Fruit fly (Drosophila melanogaster) whole organism, embryonic: ENCODE results near the gene CG14881.

Source experiments
- Bdp1 ChIP-seq: fragments of 200-800 bp; sonication (Bioruptor generic); optimal IDR thresholded peaks from 3 replicates; lab custom pipeline; 2016; ENCODE audit warnings: missing biosample characterization, missing genetic modification characterization
- CG10209 ChIP-seq: fragments of 200-800 bp; sonication (Bioruptor generic); optimal IDR thresholded peaks from 3 replicates; lab custom pipeline; 2017; ENCODE audit warnings: missing biosample characterization, mild to moderate bottlenecking, missing genetic modification characterization, missing genetic modification reagents
- CG10979 ChIP-seq: fragments of 200-800 bp; sonication (Bioruptor generic); optimal IDR thresholded peaks from 2 replicates; lab custom pipeline; 2018; ENCODE audit warnings: missing biosample characterization, mild to moderate bottlenecking, missing genetic modification characterization, moderate library complexity
- CG11456 ChIP-seq: fragments of 200-800 bp; sonication (Bioruptor generic); IDR thresholded peaks from 3 replicates; pipeline ENCODE4 v1.3.6; 2022; ENCODE audit warnings: missing biosample characterization, missing genetic modification characterization
- CG11504 ChIP-seq: fragments of 200-800 bp; sonication (Bioruptor generic); optimal IDR thresholded peaks from 3 replicates; lab custom pipeline; 2019; ENCODE audit warnings: missing biosample characterization, mild to moderate bottlenecking, missing genetic modification characterization, moderate library complexity
- CG12104 ChIP-seq: fragments of 200-800 bp; sonication (Bioruptor generic); optimal IDR thresholded peaks from 3 replicates; lab custom pipeline; 2016; ENCODE audit warnings: missing biosample characterization, missing genetic modification characterization
- CG12769 ChIP-seq: fragments of 200-800 bp; sonication (Bioruptor generic); optimal IDR thresholded peaks from 2 replicates; lab custom pipeline; 2019; ENCODE audit warnings: missing biosample characterization, mild to moderate bottlenecking, missing genetic modification characterization, moderate library complexity
- CG12942 ChIP-seq: fragments of 200-800 bp; sonication (Bioruptor generic); optimal IDR thresholded peaks from 3 replicates; lab custom pipeline; 2016; ENCODE audit warnings: missing biosample characterization, missing genetic modification characterization
- CG17385 ChIP-seq: fragments of 200-800 bp; sonication (Bioruptor generic); optimal IDR thresholded peaks from 3 replicates; lab custom pipeline; 2018; ENCODE audit warnings: missing biosample characterization, mild to moderate bottlenecking, missing genetic modification characterization
- CG17612 ChIP-seq: fragments of 200-800 bp; sonication (Bioruptor generic); IDR thresholded peaks from 2 replicates; pipeline ENCODE4 v1.3.6; 2022; ENCODE audit warnings: missing biosample characterization, missing genetic modification characterization
- CG2678 ChIP-seq: fragments of 200-800 bp; sonication (Bioruptor generic); optimal IDR thresholded peaks from 3 replicates; lab custom pipeline; 2019; ENCODE audit warnings: missing biosample characterization, mild to moderate bottlenecking, missing genetic modification characterization, moderate library complexity
- CG30020 ChIP-seq: fragments of 200-800 bp; optimal IDR thresholded peaks from 2 replicates; lab custom pipeline; 2019; ENCODE audit warnings: missing biosample characterization, mild to moderate bottlenecking, missing genetic modification characterization, moderate library complexity
- CG30403 ChIP-seq: fragments of 200-800 bp; sonication (Bioruptor generic); optimal IDR thresholded peaks from 3 replicates; lab custom pipeline; 2016; ENCODE audit warnings: missing biosample characterization, missing genetic modification characterization
- CG32767 ChIP-seq: fragments of 200-800 bp; sonication (Bioruptor generic); IDR thresholded peaks from 2 replicates; pipeline ENCODE4 v1.3.6; 2022; ENCODE audit warnings: missing biosample characterization, missing genetic modification characterization
- CG3407 ChIP-seq: fragments of 200-800 bp; sonication (Bioruptor generic); optimal IDR thresholded peaks from 2 replicates; lab custom pipeline; 2018; ENCODE audit warnings: missing biosample characterization, mild to moderate bottlenecking, missing genetic modification characterization
- CG43689 ChIP-seq: fragments of 200-800 bp; sonication (Bioruptor generic); IDR thresholded peaks from 2 replicates; pipeline ENCODE4 v1.3.6; 2022; ENCODE audit warnings: missing biosample characterization, missing genetic modification characterization
- CG5245 ChIP-seq: fragments of 200-800 bp; sonication (Bioruptor generic); optimal IDR thresholded peaks from 3 replicates; lab custom pipeline; 2016; ENCODE audit warnings: missing biosample characterization, missing genetic modification characterization
- CG6683 ChIP-seq: fragments of 200-800 bp; sonication (Bioruptor generic); optimal IDR thresholded peaks from 2 replicates; lab custom pipeline; 2017; ENCODE audit warnings: missing biosample characterization, mild to moderate bottlenecking, missing genetic modification characterization, missing genetic modification reagents
- CG7745 ChIP-seq: fragments of 200-800 bp; sonication (Bioruptor generic); optimal IDR thresholded peaks from 2 replicates; lab custom pipeline; 2018; ENCODE audit warnings: missing biosample characterization, mild to moderate bottlenecking, missing genetic modification characterization, moderate library complexity
- CG8388 ChIP-seq: fragments of 200-800 bp; sonication (Bioruptor generic); optimal IDR thresholded peaks from 2 replicates; lab custom pipeline; 2019; ENCODE audit warnings: missing biosample characterization, mild to moderate bottlenecking, missing genetic modification characterization, moderate library complexity
- CG9727 ChIP-seq: fragments of 200-800 bp; sonication (Bioruptor generic); optimal IDR thresholded peaks from 3 replicates; lab custom pipeline; 2017; ENCODE audit warnings: missing biosample characterization, mild to moderate bottlenecking, missing genetic modification characterization
- Dip3 ChIP-seq: fragments of 200-800 bp; sonication (Bioruptor generic); optimal IDR thresholded peaks from 3 replicates; lab custom pipeline; 2016; ENCODE audit warnings: missing biosample characterization, missing genetic modification characterization
- Drgx ChIP-seq: fragments of 200-800 bp; sonication (Bioruptor generic); IDR thresholded peaks from 2 replicates; pipeline ENCODE4 v1.3.6; 2022; ENCODE audit warnings: missing biosample characterization, missing genetic modification characterization
- Elba2 ChIP-seq: fragments of 200-800 bp; sonication (Bioruptor generic); optimal IDR thresholded peaks from 3 replicates; lab custom pipeline; 2016; ENCODE audit warnings: missing biosample characterization, missing genetic modification characterization
- H15 ChIP-seq: fragments of 200-800 bp; sonication (Bioruptor generic); IDR thresholded peaks from 3 replicates; pipeline ENCODE4 v1.3.6; 2022; ENCODE audit warnings: missing biosample characterization, missing genetic modification characterization
- Lhr ChIP-seq: fragments of 200-800 bp; sonication (Bioruptor generic); optimal IDR thresholded peaks from 3 replicates; lab custom pipeline; 2017; ENCODE audit warnings: mild to moderate bottlenecking, missing biosample characterization, missing genetic modification reagents, missing genetic modification characterization
- Oaz ChIP-seq: fragments of 200-800 bp; sonication (Bioruptor generic); IDR thresholded peaks from 2 replicates; pipeline ENCODE4 v1.3.6; 2022; ENCODE audit warnings: missing biosample characterization, missing genetic modification characterization
- Side ChIP-seq: fragments of 200-800 bp; sonication (Bioruptor generic); optimal IDR thresholded peaks from 2 replicates; lab custom pipeline; 2016; ENCODE audit warnings: missing biosample characterization, missing genetic modification characterization
- Spps ChIP-seq: fragments of 200-800 bp; sonication (Bioruptor generic); optimal IDR thresholded peaks from 2 replicates; lab custom pipeline; 2018; ENCODE audit warnings: missing biosample characterization, mild to moderate bottlenecking, missing genetic modification characterization
- Xbp1 ChIP-seq: fragments of 200-800 bp; sonication (Bioruptor generic); optimal IDR thresholded peaks from 3 replicates; lab custom pipeline; 2016; ENCODE audit warnings: missing biosample characterization, mild to moderate bottlenecking, missing genetic modification characterization
- abd-A ChIP-seq: fragments of 200-800 bp; sonication (Bioruptor generic); optimal IDR thresholded peaks from 3 replicates; lab custom pipeline; 2019; ENCODE audit warnings: missing biosample characterization, mild to moderate bottlenecking, missing genetic modification characterization, moderate library complexity
- ac ChIP-seq: fragments of 200-800 bp; sonication (Bioruptor generic); optimal IDR thresholded peaks from 3 replicates; lab custom pipeline; 2017; ENCODE audit warnings: missing biosample characterization, mild to moderate bottlenecking, missing genetic modification characterization
- ash1 ChIP-seq: fragments of 200-800 bp; sonication (Bioruptor generic); optimal IDR thresholded peaks from 2 replicates; lab custom pipeline; 2018; ENCODE audit warnings: missing biosample characterization, mild to moderate bottlenecking, missing genetic modification characterization
- cad ChIP-seq: fragments of >200 bp; optimal IDR thresholded peaks from 2 replicates; lab custom pipeline; 2017; ENCODE audit warnings: missing biosample characterization, missing genetic modification characterization
- corto ChIP-seq: fragments of 200-800 bp; sonication (Bioruptor generic); optimal IDR thresholded peaks from 2 replicates; lab custom pipeline; 2016; ENCODE audit warnings: missing biosample characterization, mild to moderate bottlenecking, missing genetic modification characterization, moderate library complexity
- fd96Cb ChIP-seq: fragments of 200-800 bp; sonication (Bioruptor generic); optimal IDR thresholded peaks from 2 replicates; lab custom pipeline; 2018; ENCODE audit warnings: missing biosample characterization, mild to moderate bottlenecking, missing genetic modification characterization, moderate library complexity
- fu2 ChIP-seq: fragments of 200-800 bp; sonication (Bioruptor generic); optimal IDR thresholded peaks from 2 replicates; lab custom pipeline; 2016; ENCODE audit warnings: missing biosample characterization, missing genetic modification characterization
- gem ChIP-seq: fragments of 200-800 bp; sonication (Bioruptor generic); optimal IDR thresholded peaks from 2 replicates; lab custom pipeline; 2019; ENCODE audit warnings: missing biosample characterization, mild to moderate bottlenecking, missing genetic modification characterization, moderate library complexity
- lab ChIP-seq: fragments of 200-800 bp; sonication (Bioruptor generic); optimal IDR thresholded peaks from 3 replicates; lab custom pipeline; 2017; ENCODE audit warnings: missing biosample characterization, missing genetic modification characterization, mild to moderate bottlenecking, moderate library complexity, missing genetic modification reagents
- nau ChIP-seq: fragments of 200-800 bp; sonication (Bioruptor generic); optimal IDR thresholded peaks from 3 replicates; lab custom pipeline; 2017; ENCODE audit warnings: missing biosample characterization, mild to moderate bottlenecking, missing genetic modification characterization, missing genetic modification reagents
- nerfin-1 ChIP-seq: fragments of 200-800 bp; sonication (Bioruptor generic); optimal IDR thresholded peaks from 3 replicates; lab custom pipeline; 2019; ENCODE audit warnings: missing biosample characterization, mild to moderate bottlenecking, missing genetic modification characterization, moderate library complexity
- phol ChIP-seq: fragments of 200-800 bp; sonication (Bioruptor generic); optimal IDR thresholded peaks from 3 replicates; lab custom pipeline; 2018; ENCODE audit warnings: missing biosample characterization, mild to moderate bottlenecking, missing genetic modification characterization, moderate library complexity
- prd ChIP-seq, 3 experiments: fragments of >200 bp in 2 of 3; fragments of 200-800 bp in 1 of 3; sonication (Bioruptor generic) in 1 of 3; optimal IDR thresholded peaks in 2 of 3; IDR thresholded peaks in 1 of 3; 2 replicates in 2 of 3; 3 replicates in 1 of 3; pipeline versions ENCODE4 v1.3.6 to Lab custom; 2017 to 2022; ENCODE audit warnings: missing biosample characterization in 1 of 3, missing genetic modification characterization in 1 of 3
- psq ChIP-seq: fragments of 200-800 bp; sonication (Bioruptor generic); optimal IDR thresholded peaks from 2 replicates; lab custom pipeline; 2017; ENCODE audit warnings: missing biosample characterization, missing genetic modification characterization
- ro ChIP-seq: fragments of 200-800 bp; sonication (Bioruptor generic); IDR thresholded peaks from 2 replicates; pipeline ENCODE4 v1.3.6; 2022; ENCODE audit warnings: missing biosample characterization, missing genetic modification characterization
- sr ChIP-seq: fragments of 200-800 bp; sonication (Bioruptor generic); IDR thresholded peaks from 3 replicates; pipeline ENCODE4 v1.3.6; 2022; ENCODE audit warnings: missing biosample characterization, missing genetic modification characterization
- tgo ChIP-seq: fragments of 200-800 bp; sonication (Bioruptor generic); IDR thresholded peaks from 3 replicates; pipeline ENCODE4 v1.3.6; 2022; ENCODE audit warnings: missing biosample characterization, missing genetic modification characterization
- wor ChIP-seq: fragments of 200-800 bp; sonication (Bioruptor generic); IDR thresholded peaks from 2 replicates; pipeline ENCODE4 v1.3.6; 2022; ENCODE audit warnings: missing biosample characterization, missing genetic modification characterization
- z ChIP-seq: fragments of 200-800 bp; sonication (Bioruptor generic); IDR thresholded peaks from 3 replicates; pipeline ENCODE4 v1.3.6; 2022; ENCODE audit warnings: missing biosample characterization, missing genetic modification characterization

Gene CG14881

dm6 chr3R:16448378-16449134 lies 13.9 kb downstream of the CG14881 start (continued):
- TF ChIP-seq Xbp1 (GFP tag; lab: Kevin White, UChicago) (peak; percentile 75), Spps (peak; percentile 68), tgo (peak; percentile 73), gem (peak; percentile 85), CG7745 (tag; lab: Kevin White, UChicago) (no peak), CG12769 (tag; lab: Kevin White, UChicago) (peak; percentile 92), CG3407 (peak; percentile 48), CG32767 (GFP tag; lab: Robert Waterston, UW) (peak; percentile 68), Side (peak; percentile 42), CG2678 (tag; lab: Kevin White, UChicago) (peak; percentile 65), abd-A (tag; lab: Kevin White, UChicago) (no peak), nau (peak; percentile 58), H15 (peak; percentile 88), fd96Cb (tag; lab: Kevin White, UChicago) (peak; percentile 77), ac (no peak), CG12104 (GFP tag; lab: Kevin White, UChicago) (no peak), CG6683 (no peak), corto (GFP tag; lab: Kevin White, UChicago) (no peak), lab (peak; percentile 56), CG17385 (GFP tag; lab: Kevin White, UChicago) (peak; percentile 52), CG30020 (tag; lab: Kevin White, UChicago) (peak; percentile 33), CG10209 (GFP tag; lab: Kevin White, UChicago) (peak; percentile 51), CG8388 (GFP tag; lab: Kevin White, UChicago) (peak; percentile 82), CG9727 (GFP tag; lab: Kevin White, UChicago) (peak; percentile 75), phol (tag; lab: Kevin White, UChicago) (peak; percentile 62), CG11456 (GFP tag; lab: Robert Waterston, UW) (peak; percentile 83; the same call in 2 of the 3 replicates), CG43689 (peak; percentile 66), cad (no peak), sr (GFP tag; lab: Robert Waterston, UW) (peak; percentile 62; the same call in 2 of the 3 replicates), CG11504 (tag; lab: Kevin White, UChicago) (peak; percentile 53), CG30403 (GFP tag; lab: Kevin White, UChicago) (peak; percentile 70), CG10979 (peak; percentile 64), wor (GFP tag; lab: Robert Waterston, UW) (peak; percentile 80), fu2 (GFP tag; lab: Kevin White, UChicago) (peak; percentile 20), Drgx (GFP tag; lab: Robert Waterston, UW) (peak; percentile 88), nerfin-1 (tag; lab: Kevin White, UChicago) (no peak), prd (optimal IDR thresholded peaks at IDR 0.05; lab: Kevin White, UChicago) (no peak), prd (GFP tag; IDR thresholded peaks at IDR 0.05; lab: Robert Waterston, UW) (peak; percentile 83), ash1 (no peak), z (GFP tag; lab: Robert Waterston, UW) (peak; percentile 64; the same call in 2 of the 3 replicates), ro (GFP tag; lab: Robert Waterston, UW) (peak; percentile 12), Dip3 (GFP tag; lab: Kevin White, UChicago) (peak; percentile 70), psq (no peak), Elba2 (GFP tag; lab: Kevin White, UChicago) (no peak), CG5245 (GFP tag; lab: Kevin White, UChicago) (peak; percentile 57), CG17612 (GFP tag; lab: Robert Waterston, UW) (peak; percentile 54), Oaz (GFP tag; lab: Robert Waterston, UW) (peak; percentile 63), CG12942 (GFP tag; lab: Kevin White, UChicago) (peak; percentile 66), Lhr (GFP tag; lab: Kevin White, UChicago) (no peak), Bdp1 (GFP tag; lab: Kevin White, UChicago) (peak; percentile 63)
